Worm (Caenorhabditis elegans) whole organism, mixed stage, embryonic: Measurements from ENCODE around the gene idh-1.

Experiments used
- M03D4.4 ChIP-seq: sonication (generic microtip); optimal IDR thresholded peaks from 2 replicates; lab custom pipeline; 2017; ENCODE audit warnings: mild to moderate bottlenecking, missing genetic modification characterization, missing compliant biosample characterization
- bed-3 ChIP-seq: fragments of 200-800 bp; sonication (Bioruptor generic); optimal IDR thresholded peaks from 3 replicates; lab custom pipeline; 2018; ENCODE audit warnings: mild to moderate bottlenecking, missing genetic modification characterization, moderate library complexity, missing compliant biosample characterization
- blmp-1 ChIP-seq: fragments of 150-350 bp; optimal IDR thresholded peaks from 2 replicates; lab custom pipeline; 2014; ENCODE audit warnings: missing biosample characterization, missing genetic modification characterization
- ceh-39 ChIP-seq: fragments of 150-350 bp; optimal IDR thresholded peaks from 2 replicates; lab custom pipeline; 2014; ENCODE audit warnings: missing biosample characterization, missing genetic modification characterization
- ceh-43 ChIP-seq: fragments of 200-800 bp; sonication (Bioruptor generic); optimal IDR thresholded peaks from 2 replicates; lab custom pipeline; 2018; ENCODE audit warnings: mild to moderate bottlenecking, missing genetic modification characterization, moderate library complexity, missing compliant biosample characterization
- ceh-83 ChIP-seq: fragments of 200-800 bp; sonication (Bioruptor generic); optimal IDR thresholded peaks from 2 replicates; lab custom pipeline; 2018; ENCODE audit warnings: mild to moderate bottlenecking, missing genetic modification characterization, missing compliant biosample characterization
- ces-1 ChIP-seq: fragments of 150-350 bp; optimal IDR thresholded peaks from 2 replicates; lab custom pipeline; 2014; ENCODE audit warnings: missing biosample characterization, missing genetic modification reagents, missing genetic modification characterization
- cnd-1 ChIP-seq: fragments of 200-800 bp; sonication (Bioruptor generic); optimal IDR thresholded peaks from 2 replicates; lab custom pipeline; 2018; ENCODE audit warnings: mild to moderate bottlenecking, missing genetic modification characterization, missing compliant biosample characterization
- drap-1 ChIP-seq: fragments of 200-800 bp; sonication (Bioruptor generic); optimal IDR thresholded peaks from 3 replicates; lab custom pipeline; 2018; ENCODE audit warnings: mild to moderate bottlenecking, missing genetic modification characterization, missing compliant biosample characterization
- elt-1 ChIP-seq: sonication (generic microtip); optimal IDR thresholded peaks from 2 replicates; lab custom pipeline; 2017; ENCODE audit warnings: missing genetic modification characterization, mild to moderate bottlenecking, missing compliant biosample characterization, antibody characterized with exemption, moderate library complexity, borderline replicate concordance; ENCODE audit not compliant: insufficient read depth
- elt-3 ChIP-seq: fragments of 150-350 bp; optimal IDR thresholded peaks from 2 replicates; lab custom pipeline; 2014; ENCODE audit warnings: missing biosample characterization, missing genetic modification characterization
- flh-1 ChIP-seq: fragments of 200-800 bp; sonication (Bioruptor generic); optimal IDR thresholded peaks from 2 replicates; lab custom pipeline; 2018; ENCODE audit warnings: mild to moderate bottlenecking, missing genetic modification characterization, moderate library complexity, missing compliant biosample characterization
- ham-2 ChIP-seq: fragments of 200-800 bp; sonication (Bioruptor generic); optimal IDR thresholded peaks from 2 replicates; lab custom pipeline; 2018; ENCODE audit warnings: mild to moderate bottlenecking, missing genetic modification characterization, missing compliant biosample characterization
- hlh-1 ChIP-seq: fragments of 150-350 bp; optimal IDR thresholded peaks from 2 replicates; lab custom pipeline; 2014; ENCODE audit warnings: missing biosample characterization, missing genetic modification reagents, missing genetic modification characterization
- lin-13 ChIP-seq: fragments of 150-350 bp; optimal IDR thresholded peaks from 2 replicates; lab custom pipeline; 2014; ENCODE audit warnings: missing biosample characterization, missing genetic modification characterization
- lin-32 ChIP-seq: fragments of 200-800 bp; sonication (Bioruptor generic); optimal IDR thresholded peaks from 2 replicates; lab custom pipeline; 2018; ENCODE audit warnings: mild to moderate bottlenecking, missing genetic modification characterization, missing compliant biosample characterization
- lsy-2 ChIP-seq: fragments of 150-350 bp; optimal IDR thresholded peaks from 2 replicates; lab custom pipeline; 2014; ENCODE audit warnings: missing biosample characterization, missing genetic modification characterization
- mab-5 ChIP-seq: fragments of 150-350 bp; optimal IDR thresholded peaks from 2 replicates; lab custom pipeline; 2014; ENCODE audit warnings: missing biosample characterization, missing genetic modification characterization
- mep-1 ChIP-seq: fragments of 150-350 bp; optimal IDR thresholded peaks from 2 replicates; lab custom pipeline; 2017; ENCODE audit warnings: missing biosample characterization, missing genetic modification reagents, missing genetic modification characterization, inconsistent platforms
- mls-2 ChIP-seq: sonication (generic microtip); optimal IDR thresholded peaks from 2 replicates; lab custom pipeline; 2016; ENCODE audit warnings: mild to moderate bottlenecking, missing genetic modification characterization, moderate library complexity, missing compliant biosample characterization
- nhr-12 ChIP-seq: fragments of 150-350 bp; optimal IDR thresholded peaks from 2 replicates; lab custom pipeline; 2014; ENCODE audit warnings: missing biosample characterization, missing genetic modification characterization
- nhr-2 ChIP-seq: fragments of 150-350 bp; optimal IDR thresholded peaks from 2 replicates; lab custom pipeline; 2014; ENCODE audit warnings: missing biosample characterization, missing genetic modification characterization
- nhr-237 ChIP-seq: fragments of 150-350 bp; optimal IDR thresholded peaks from 2 replicates; lab custom pipeline; 2014; ENCODE audit warnings: missing biosample characterization, missing genetic modification characterization
- nhr-28 ChIP-seq: fragments of 150-350 bp; optimal IDR thresholded peaks from 2 replicates; lab custom pipeline; 2014; ENCODE audit warnings: missing biosample characterization, missing genetic modification characterization
- nhr-76 ChIP-seq: sonication (generic microtip); optimal IDR thresholded peaks from 2 replicates; lab custom pipeline; 2017; ENCODE audit warnings: missing biosample characterization, missing genetic modification characterization
- pha-4 ChIP-seq: fragments of 150-350 bp; optimal IDR thresholded peaks from 2 replicates; lab custom pipeline; 2018; ENCODE audit warnings: missing biosample characterization, missing genetic modification reagents, missing genetic modification characterization
- sem-2 ChIP-seq: fragments of 200-800 bp; sonication (Bioruptor generic); optimal IDR thresholded peaks from 2 replicates; lab custom pipeline; 2018; ENCODE audit warnings: mild to moderate bottlenecking, missing genetic modification characterization, missing compliant biosample characterization
- snpc-4 ChIP-seq: fragments of 150-350 bp; optimal IDR thresholded peaks from 2 replicates; lab custom pipeline; 2014; ENCODE audit warnings: missing biosample characterization, missing genetic modification characterization
- sptf-1 ChIP-seq: sonication (generic microtip); optimal IDR thresholded peaks from 2 replicates; lab custom pipeline; 2017; ENCODE audit warnings: mild to moderate bottlenecking, missing genetic modification characterization, moderate library complexity, missing compliant biosample characterization
- tbx-8 ChIP-seq: fragments of 200-800 bp; sonication (Bioruptor generic); optimal IDR thresholded peaks from 2 replicates; lab custom pipeline; 2018; ENCODE audit warnings: mild to moderate bottlenecking, missing genetic modification characterization, moderate library complexity, missing compliant biosample characterization
- unc-120 ChIP-seq: sonication (generic microtip); optimal IDR thresholded peaks from 2 replicates; lab custom pipeline; 2017; ENCODE audit warnings: missing genetic modification characterization, missing compliant biosample characterization; ENCODE audit not compliant: poor library complexity, severe bottlenecking
- unc-39 ChIP-seq: fragments of 150-350 bp; optimal IDR thresholded peaks from 2 replicates; lab custom pipeline; 2014; ENCODE audit warnings: missing biosample characterization, missing genetic modification characterization
- unc-62 ChIP-seq: fragments of 150-350 bp; optimal IDR thresholded peaks from 2 replicates; lab custom pipeline; 2014; ENCODE audit warnings: missing biosample characterization, missing genetic modification reagents, missing genetic modification characterization
- zip-8 ChIP-seq: fragments of 150-350 bp; optimal IDR thresholded peaks from 2 replicates; lab custom pipeline; 2014; ENCODE audit warnings: missing biosample characterization, missing genetic modification characterization
- ztf-11 ChIP-seq: fragments of 150-350 bp; optimal IDR thresholded peaks from 2 replicates; lab custom pipeline; 2014; ENCODE audit warnings: missing biosample characterization, missing genetic modification characterization

idh-1 gene

DNA sequence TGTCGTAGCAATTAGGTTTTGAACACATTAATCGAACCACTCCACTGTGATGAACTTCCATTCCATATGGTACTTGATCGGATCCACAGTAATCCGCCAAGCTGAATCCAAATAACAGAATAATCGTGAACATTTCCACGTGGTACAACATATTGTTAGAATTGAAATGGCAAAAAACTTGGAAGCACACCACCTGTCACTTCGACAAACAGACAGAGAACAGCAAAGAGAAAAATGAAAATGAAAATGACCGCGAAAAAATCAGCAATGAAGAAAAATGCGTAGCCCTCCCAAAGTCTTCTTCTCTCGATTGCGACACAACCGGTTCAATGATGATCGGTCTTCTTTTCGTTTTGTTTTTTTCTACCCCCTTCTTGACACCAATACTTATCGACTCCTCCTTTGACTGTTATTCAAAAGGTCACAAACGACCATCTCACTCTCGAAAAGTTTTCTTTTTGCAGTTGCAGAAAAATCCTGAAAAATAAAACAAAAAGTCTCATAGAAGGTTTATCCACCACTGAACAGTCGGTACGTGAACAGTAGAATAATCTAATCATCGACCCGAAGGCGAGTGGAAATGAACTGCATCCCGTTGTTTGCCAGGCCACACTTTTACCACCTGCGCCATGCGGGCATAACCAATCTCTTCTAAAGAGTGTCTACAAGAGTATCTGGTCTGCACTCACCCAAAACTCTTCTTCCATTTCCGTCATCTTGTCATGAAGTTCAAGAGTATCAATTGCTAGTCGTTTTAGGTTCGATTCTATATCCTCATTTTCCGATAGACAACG lies 36.4 kb upstream of the idh-1 start, which contains the start of gene wrt-3:
Gene wrt-3, minus strand, starts transcription at position 322 of the 794 bp plus-strand sequence.
- TF ChIP-seq snpc-4 (tag; lab: Kevin White, UChicago) (no peak), M03D4.4 (peak; percentile 95), flh-1 (GFP tag; lab: Kevin White, UChicago) (peak; percentile 89), unc-62 (GFP tag; lab: Kevin White, UChicago) (peak; percentile 27), pha-4 (peak; percentile 42), cnd-1 (tag; lab: Kevin White, UChicago) (peak; percentile 96), elt-3 (tag; lab: Kevin White, UChicago) (no peak), zip-8 (tag; lab: Kevin White, UChicago) (no peak), mls-2 (tag; lab: Kevin White, UChicago) (peak; percentile 98), nhr-12 (tag; lab: Kevin White, UChicago) (peak; percentile 58), lin-32 (GFP tag; lab: Kevin White, UChicago) (peak; percentile 94), nhr-28 (tag; lab: Kevin White, UChicago) (peak; percentile 65), ham-2 (GFP tag; lab: Kevin White, UChicago) (peak; percentile 91), unc-39 (tag; lab: Kevin White, UChicago) (no peak), lin-13 (tag; lab: Kevin White, UChicago) (peak; percentile 31), mab-5 (no peak), blmp-1 (tag; lab: Kevin White, UChicago) (no peak), bed-3 (GFP tag; lab: Kevin White, UChicago) (peak; percentile 90), ceh-39 (tag; lab: Kevin White, UChicago) (no peak), drap-1 (GFP tag; lab: Kevin White, UChicago) (peak; percentile 96), ces-1 (GFP tag; lab: Kevin White, UChicago) (no peak), nhr-237 (no peak), tbx-8 (peak; percentile 95), sptf-1 (tag; lab: Kevin White, UChicago) (peak; percentile 98), hlh-1 (tag; lab: Kevin White, UChicago) (no peak), ceh-43 (GFP tag; lab: Kevin White, UChicago) (peak; percentile 89), elt-1 (tag; lab: Kevin White, UChicago) (no peak), unc-120 (tag; lab: Kevin White, UChicago) (peak; percentile 94), ceh-83 (GFP tag; lab: Kevin White, UChicago) (peak; percentile 98), sem-2 (GFP tag; lab: Kevin White, UChicago) (peak; percentile 91), lsy-2 (tag; lab: Kevin White, UChicago) (no peak), nhr-76 (tag; lab: Kevin White, UChicago) (peak; percentile 18), mep-1 (tag; lab: Kevin White, UChicago) (no peak), nhr-2 (tag; lab: Kevin White, UChicago) (no peak), ztf-11 (tag; lab: Kevin White, UChicago) (peak; percentile 58)

DNA sequence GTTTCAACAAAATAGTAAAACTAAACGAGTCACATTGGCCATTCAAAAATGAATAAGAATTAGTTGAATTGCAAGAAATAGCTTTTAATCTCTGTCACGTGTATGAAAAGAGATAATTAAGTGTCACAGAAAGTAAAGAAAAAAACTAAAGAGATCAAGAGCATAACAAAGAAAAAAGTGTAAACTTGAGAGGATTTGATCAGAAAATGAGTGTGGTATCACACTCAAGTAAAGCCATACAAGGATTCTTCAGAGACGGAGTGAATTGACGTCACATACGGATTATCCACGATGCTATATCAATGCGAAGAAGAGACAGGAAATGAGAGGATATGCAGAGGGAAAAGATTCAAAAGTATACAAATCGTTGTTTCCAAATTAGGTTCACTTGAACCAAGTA lies 28.4 kb upstream of the idh-1 start:
- no peak for TF ChIP-seq M03D4.4
- TF ChIP-seq, all 35 proteins: peak for 0

ce11 chrIV:9467418-9467817 lies 26.5 kb upstream of the idh-1 start, which contains the start of gene F38E11.6:
TSS of gene F38E11.6 (minus strand) at chrIV:9467518.
- TF ChIP-seq ceh-43 (GFP tag; lab: Kevin White, UChicago) (no peak), lin-32 (GFP tag; lab: Kevin White, UChicago) (no peak)
